Fruit fly (Drosophila melanogaster): Measurements from ENCODE around the gene IFT57.
A peak's percentile ranks its signal among the peaks of the same experiment; 100 is the strongest.

Gene IFT57

DNA sequence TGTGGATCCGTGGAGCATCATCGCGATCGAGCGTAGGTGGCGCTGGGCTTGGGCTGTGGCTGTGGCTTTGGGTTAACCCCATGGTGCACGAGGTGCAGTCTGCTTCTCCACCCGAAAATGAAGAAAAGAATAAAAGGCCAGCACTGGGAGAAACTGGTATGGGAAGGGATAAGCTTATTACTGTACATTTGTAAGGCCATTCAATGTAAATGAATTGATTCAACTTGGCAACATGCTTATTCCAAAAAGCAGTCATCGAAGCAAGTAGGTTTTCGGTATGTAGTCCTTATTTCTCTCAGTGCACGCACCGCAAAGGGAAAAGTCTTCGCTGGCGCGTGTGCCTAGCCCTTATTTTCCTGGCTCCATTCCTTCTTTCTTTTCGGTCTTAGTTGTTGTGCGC is 35.9 kb downstream of the IFT57 start (continued):
- TF ChIP-seq bsh (GFP tag; optimal IDR thresholded peaks at IDR 0.05) = peak; percentile 48 to 72
- no peak for TF ChIP-seq pb (GFP tag; optimal IDR thresholded peaks at IDR 0.05)
- TF ChIP-seq chn (GFP tag; optimal IDR thresholded peaks at IDR 0.05) = peak; percentile 12
- TF ChIP-seq CG10959 (GFP tag; IDR thresholded peaks at IDR 0.05) = peak; percentile 54; the same call in 1 of the 2 replicates
- TF ChIP-seq sima (GFP tag; optimal IDR thresholded peaks at IDR 0.05) = no peak
- peak; percentile 31 for TF ChIP-seq Spps (tag; optimal IDR thresholded peaks at IDR 0.05)
- TF ChIP-seq croc (GFP tag; conservative IDR thresholded peaks at IDR 0.05) = peak; percentile 67
- TF ChIP-seq CG16863 (GFP tag; optimal IDR thresholded peaks at IDR 0.05) = peak; percentile 17
- no peak for TF ChIP-seq Oaz (GFP tag; IDR thresholded peaks at IDR 0.05)
- TF ChIP-seq ewg (GFP tag; optimal IDR thresholded peaks at IDR 0.05) = peak; percentile 26
- TF ChIP-seq CG12219 (GFP tag; optimal IDR thresholded peaks at IDR 0.05) = peak; percentile 36
- no peak for TF ChIP-seq klu (GFP tag; IDR thresholded peaks at IDR 0.05)
- TF ChIP-seq slbo (GFP tag; IDR thresholded peaks at IDR 0.05) = no peak
- TF ChIP-seq Meics (GFP tag; optimal IDR thresholded peaks at IDR 0.05) = no peak
- TF ChIP-seq fd64A (GFP tag; optimal IDR thresholded peaks at IDR 0.05) = no peak
- TF ChIP-seq CG16815 (GFP tag; optimal IDR thresholded peaks at IDR 0.05) = peak; percentile 24
- no peak for TF ChIP-seq CG17802 (tag; optimal IDR thresholded peaks at IDR 0.05)
- TF ChIP-seq CG11696 (GFP tag; IDR thresholded peaks at IDR 0.05) = 0 out of 2 replicates have a peak, but pooled peaks have one; percentile 24
- TF ChIP-seq CG9609 (GFP tag; optimal IDR thresholded peaks at IDR 0.05) = peak; percentile 3
- TF ChIP-seq exex (tag; optimal IDR thresholded peaks at IDR 0.05) = no peak

DNA sequence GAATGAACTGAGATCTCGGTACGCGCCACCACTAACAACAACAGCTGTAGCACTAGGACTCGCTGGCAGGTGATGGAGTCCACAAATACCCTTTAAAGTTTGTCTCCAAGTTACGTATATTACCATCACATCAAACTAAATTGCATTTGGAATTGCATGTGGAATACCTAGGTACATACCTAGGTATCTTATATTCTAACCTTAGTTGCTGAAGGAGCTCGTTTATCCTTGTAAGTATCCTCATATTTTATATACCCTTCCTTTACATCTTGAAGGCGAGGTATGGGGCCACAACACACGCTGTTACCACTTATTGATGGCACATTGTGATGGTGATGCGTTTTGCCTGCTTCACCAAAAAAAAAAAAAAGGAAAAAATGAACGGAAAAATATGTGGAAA is 36.8 kb downstream of the IFT57 start:
- TF ChIP-seq sens (GFP tag) (peak; percentile 63), Trl (optimal IDR thresholded peaks at IDR 0.05) (no peak), Trl (GFP tag; optimal IDR thresholded peaks at IDR 0.05) (no peak), Dll (GFP tag; IDR thresholded peaks at IDR 0.05; ENCODE audit: partially characterized antibody) (no peak), cato (GFP tag; optimal IDR thresholded peaks at IDR 0.05; ENCODE audit: borderline replicate concordance) (no peak), tup (GFP tag; optimal IDR thresholded peaks at IDR 0.05) (no peak)

DNA sequence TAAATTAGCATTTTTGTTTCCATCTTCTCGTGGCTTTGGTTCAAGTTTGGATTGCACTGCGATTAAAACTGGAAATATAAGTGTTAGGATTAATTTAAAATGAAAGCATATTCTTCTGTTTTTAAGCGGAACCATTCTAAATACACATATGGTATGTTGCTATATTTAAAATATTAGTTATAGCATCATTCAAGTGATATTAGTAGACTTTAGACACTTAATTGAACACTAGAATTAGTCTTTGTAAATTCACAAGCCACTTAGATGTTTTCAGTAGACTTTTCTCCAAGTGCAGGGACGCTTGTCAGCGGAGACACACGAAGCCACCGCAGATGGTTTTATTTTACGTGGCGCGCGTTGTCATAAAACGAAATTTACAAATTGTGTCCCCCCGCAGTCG is 39.3 kb downstream of the IFT57 start:
- TF ChIP-seq Gsc (GFP tag; IDR thresholded peaks at IDR 0.05) (no peak), sqz (GFP tag; optimal IDR thresholded peaks at IDR 0.05) (no peak), btn (GFP tag; optimal IDR thresholded peaks at IDR 0.05) (no peak), corto (GFP tag; optimal IDR thresholded peaks at IDR 0.05) (no peak), CG32767 (GFP tag; IDR thresholded peaks at IDR 0.05) (no peak), eyg (GFP tag; optimal IDR thresholded peaks at IDR 0.05) (no peak), CG1602 (GFP tag; optimal IDR thresholded peaks at IDR 0.05) (no peak), sens (GFP tag) (peak; percentile 80), Fer1 (GFP tag; optimal IDR thresholded peaks at IDR 0.05) (no peak), CG7987 (GFP tag; optimal IDR thresholded peaks at IDR 0.05) (no peak), slp2 (GFP tag; optimal IDR thresholded peaks at IDR 0.05) (peak; percentile 12), CG13424 (tag; optimal IDR thresholded peaks at IDR 0.05) (peak; percentile 32), Sox102F (GFP tag; optimal IDR thresholded peaks at IDR 0.05) (peak; percentile 45), Ptx1 (GFP tag; IDR thresholded peaks at IDR 0.05) (peak; percentile 53), sens-2 (GFP tag; IDR thresholded peaks at IDR 0.05) (no peak), so (GFP tag; IDR thresholded peaks at IDR 0.05) (no peak), CG33213 (GFP tag; optimal IDR thresholded peaks at IDR 0.05) (no peak), sd (tag; optimal IDR thresholded peaks at IDR 0.05) (no peak), CG6175 (GFP tag; IDR thresholded peaks at IDR 0.05) (no peak), zen (tag; optimal IDR thresholded peaks at IDR 0.05) (no peak), CG17568 (GFP tag; optimal IDR thresholded peaks at IDR 0.05) (no peak), onecut (GFP tag; IDR thresholded peaks at IDR 0.05) (0 out of 2 replicates have a peak, but pooled peaks have one; percentile 17), CG10565 (GFP tag; optimal IDR thresholded peaks at IDR 0.05) (no peak), CG12155 (GFP tag; optimal IDR thresholded peaks at IDR 0.05) (no peak), tll (GFP tag; optimal IDR thresholded peaks at IDR 0.05) (no peak), CG17912 (GFP tag; optimal IDR thresholded peaks at IDR 0.05) (no peak)
